Worm (Caenorhabditis elegans) whole organism, L4 larva: ENCODE data around the gene str-249.

Source experiments
- D1046.2 ChIP-seq: fragments of 200-800 bp; sonication (Bioruptor generic); IDR thresholded peaks from 2 replicates; pipeline ENCODE4 v1.3.6; 2022; ENCODE audit warnings: missing genetic modification characterization, missing compliant biosample characterization
- F37D6.2 ChIP-seq: sonication (generic microtip); optimal IDR thresholded peaks from 2 replicates; lab custom pipeline; 2016; ENCODE audit warnings: mild to moderate bottlenecking, missing genetic modification characterization, missing compliant biosample characterization
- R02D3.7 ChIP-seq: fragments of 150-350 bp; sonication (generic microtip); optimal IDR thresholded peaks from 3 replicates; lab custom pipeline; 2014; ENCODE audit warnings: missing biosample characterization, missing genetic modification characterization
- Y105C5A.15 ChIP-seq: fragments of 200-800 bp; sonication (Bioruptor generic); IDR thresholded peaks from 2 replicates; pipeline ENCODE4 v1.3.6; 2022; ENCODE audit warnings: missing genetic modification characterization, missing compliant biosample characterization
- Y5F2A.4 ChIP-seq: fragments of 200-800 bp; sonication (Bioruptor generic); optimal IDR thresholded peaks from 2 replicates; lab custom pipeline; 2018; ENCODE audit warnings: mild to moderate bottlenecking, missing genetic modification characterization, missing compliant biosample characterization
- ZK337.2 ChIP-seq: fragments of 200-800 bp; sonication (Bioruptor generic); IDR thresholded peaks from 2 replicates; pipeline ENCODE4 v1.3.6; 2022; ENCODE audit warnings: missing genetic modification reagents, missing genetic modification characterization, missing compliant biosample characterization
- aly-2 ChIP-seq: sonication (generic microtip); optimal IDR thresholded peaks from 2 replicates; lab custom pipeline; 2018; ENCODE audit warnings: missing biosample characterization, missing genetic modification characterization
- attf-4 ChIP-seq: sonication (generic microtip); optimal IDR thresholded peaks from 3 replicates; lab custom pipeline; 2017; ENCODE audit warnings: missing biosample characterization, missing genetic modification characterization
- ceh-20 ChIP-seq: fragments of 200-800 bp; sonication (Bioruptor generic); IDR thresholded peaks from 2 replicates; pipeline ENCODE4 v1.3.6; 2022; ENCODE audit warnings: missing genetic modification reagents, missing genetic modification characterization, missing compliant biosample characterization
- ceh-32 ChIP-seq: sonication (generic microtip); optimal IDR thresholded peaks from 2 replicates; lab custom pipeline; 2016; ENCODE audit warnings: mild to moderate bottlenecking, missing genetic modification characterization, missing compliant biosample characterization; ENCODE audit not compliant: poor library complexity
- ceh-44 ChIP-seq: fragments of 200-800 bp; sonication (Bioruptor generic); IDR thresholded peaks from 2 replicates; pipeline ENCODE4 v1.3.6; 2022; ENCODE audit warnings: missing genetic modification reagents, missing genetic modification characterization, missing compliant biosample characterization
- ceh-62 ChIP-seq: sonication (generic microtip); optimal IDR thresholded peaks from 2 replicates; lab custom pipeline; 2017; ENCODE audit warnings: missing biosample characterization, missing genetic modification characterization
- daf-16 ChIP-seq, 3 experiments: sonication (generic microtip); optimal IDR thresholded peaks; 2 replicates each; lab custom pipeline; 2016 to 2017; ENCODE audit warnings: missing genetic modification characterization in 3 of 3, missing genetic modification reagents in 3 of 3, mild to moderate bottlenecking in 2 of 3, missing compliant biosample characterization in 2 of 3, missing biosample characterization in 1 of 3, moderate library complexity in 1 of 3
- daf-19 ChIP-seq: fragments of 200-800 bp; sonication (Bioruptor generic); conservative IDR thresholded peaks from 2 replicates; pipeline ENCODE4 v1.3.6; 2022; ENCODE audit warnings: missing genetic modification characterization, missing compliant biosample characterization
- daf-8 ChIP-seq: fragments of 200-800 bp; sonication (Bioruptor generic); IDR thresholded peaks from 2 replicates; pipeline ENCODE4 v1.3.6; 2022; ENCODE audit warnings: missing genetic modification characterization, missing compliant biosample characterization
- dmd-8 ChIP-seq: fragments of 200-800 bp; sonication (Bioruptor generic); IDR thresholded peaks from 2 replicates; pipeline ENCODE4 v1.3.6; 2022; ENCODE audit warnings: missing genetic modification characterization, missing compliant biosample characterization
- dmd-9 ChIP-seq: fragments of 200-800 bp; sonication (Bioruptor generic); IDR thresholded peaks from 2 replicates; pipeline ENCODE4 v1.3.6; 2022; ENCODE audit warnings: missing genetic modification reagents, missing genetic modification characterization, missing compliant biosample characterization
- duxl-1 ChIP-seq: sonication (generic microtip); optimal IDR thresholded peaks from 2 replicates; lab custom pipeline; 2016; ENCODE audit warnings: mild to moderate bottlenecking, missing genetic modification characterization, moderate library complexity, missing compliant biosample characterization; ENCODE audit not compliant: poor library complexity
- dve-1 ChIP-seq: sonication (generic microtip); optimal IDR thresholded peaks from 2 replicates; lab custom pipeline; 2017; ENCODE audit warnings: antibody characterized with exemption, mild to moderate bottlenecking, missing genetic modification characterization, missing compliant biosample characterization; ENCODE audit not compliant: insufficient read depth
- egl-43 ChIP-seq: fragments of 200-800 bp; sonication (Bioruptor generic); IDR thresholded peaks from 2 replicates; pipeline ENCODE4 v1.3.6; 2022; ENCODE audit warnings: missing genetic modification reagents, missing genetic modification characterization, missing compliant biosample characterization
- fkh-10 ChIP-seq: fragments of 150-350 bp; optimal IDR thresholded peaks from 2 replicates; lab custom pipeline; 2014; ENCODE audit warnings: missing biosample characterization, missing genetic modification reagents, missing genetic modification characterization
- hlh-11 ChIP-seq: fragments of 200-800 bp; sonication (Bioruptor generic); optimal IDR thresholded peaks from 2 replicates; lab custom pipeline; 2018; ENCODE audit warnings: mild to moderate bottlenecking, missing genetic modification characterization, missing compliant biosample characterization
- hlh-30 ChIP-seq: sonication (generic microtip); optimal IDR thresholded peaks from 2 replicates; lab custom pipeline; 2017; ENCODE audit warnings: antibody characterized with exemption, mild to moderate bottlenecking, missing genetic modification characterization, missing compliant biosample characterization; ENCODE audit not compliant: insufficient read depth
- hmg-1.1 ChIP-seq: fragments of 200-800 bp; sonication (Bioruptor generic); IDR thresholded peaks from 2 replicates; pipeline ENCODE4 v1.3.6; 2022; ENCODE audit warnings: missing genetic modification reagents, missing genetic modification characterization, missing compliant biosample characterization
- lin-1 ChIP-seq: fragments of 200-800 bp; sonication (Bioruptor generic); IDR thresholded peaks from 2 replicates; pipeline ENCODE4 v1.3.6; 2022; ENCODE audit warnings: missing genetic modification reagents, missing genetic modification characterization, missing compliant biosample characterization
- lin-15B ChIP-seq: fragments of 150-350 bp; sonication (generic microtip); optimal IDR thresholded peaks from 3 replicates; lab custom pipeline; 2014; ENCODE audit warnings: missing biosample characterization, missing genetic modification characterization
- lin-38 ChIP-seq: fragments of 200-800 bp; sonication (Bioruptor generic); IDR thresholded peaks from 2 replicates; pipeline ENCODE4 v1.3.6; 2022; ENCODE audit warnings: missing genetic modification reagents, missing genetic modification characterization, missing compliant biosample characterization
- lsy-2 ChIP-seq, 2 experiments: fragments of 150-350 bp in 1 of 2; sonication (generic microtip) in 1 of 2; optimal IDR thresholded peaks; 2 replicates each; lab custom pipeline; 2014 to 2017; ENCODE audit warnings: missing biosample characterization in 2 of 2, missing genetic modification characterization in 2 of 2
- madf-5 ChIP-seq, 2 experiments: fragments of 200-800 bp; sonication (Bioruptor generic); IDR thresholded peaks; 2 replicates each; pipeline ENCODE4 v1.3.6; 2022; ENCODE audit warnings: missing compliant biosample characterization in 2 of 2, missing genetic modification characterization in 2 of 2
- mdt-29 ChIP-seq: fragments of 200-800 bp; sonication (Bioruptor generic); IDR thresholded peaks from 2 replicates; pipeline ENCODE4 v1.3.6; 2022; ENCODE audit warnings: missing genetic modification reagents, missing genetic modification characterization, missing compliant biosample characterization
- mep-1 ChIP-seq: fragments of 150-350 bp; sonication (generic microtip); optimal IDR thresholded peaks from 3 replicates; lab custom pipeline; 2014; ENCODE audit warnings: missing biosample characterization, missing genetic modification characterization
- mes-2 ChIP-seq: sonication (generic microtip); optimal IDR thresholded peaks from 2 replicates; lab custom pipeline; 2016; ENCODE audit warnings: missing genotype, mild to moderate bottlenecking, missing genetic modification characterization, missing compliant biosample characterization; ENCODE audit not compliant: poor library complexity, severe bottlenecking
- nhr-111 ChIP-seq: fragments of 200-800 bp; sonication (Bioruptor generic); optimal IDR thresholded peaks from 2 replicates; lab custom pipeline; 2018; ENCODE audit warnings: mild to moderate bottlenecking, missing genetic modification characterization, missing compliant biosample characterization
- nhr-237 ChIP-seq: sonication (generic microtip); optimal IDR thresholded peaks from 2 replicates; lab custom pipeline; 2017; ENCODE audit warnings: missing biosample characterization, missing genetic modification characterization
- nhr-28 ChIP-seq: fragments of 150-350 bp; optimal IDR thresholded peaks from 2 replicates; lab custom pipeline; 2014; ENCODE audit warnings: missing biosample characterization, missing genetic modification characterization
- nhr-41 ChIP-seq: fragments of 200-800 bp; sonication (Bioruptor generic); IDR thresholded peaks from 2 replicates; pipeline ENCODE4 v1.3.6; 2022; ENCODE audit warnings: missing genetic modification reagents, missing genetic modification characterization, missing compliant biosample characterization
- nhr-42 ChIP-seq: fragments of 200-800 bp; sonication (Bioruptor generic); IDR thresholded peaks from 2 replicates; pipeline ENCODE4 v1.3.6; 2022; ENCODE audit warnings: missing genetic modification characterization, missing compliant biosample characterization
- nhr-48 ChIP-seq: sonication (generic microtip); optimal IDR thresholded peaks from 2 replicates; lab custom pipeline; 2016; ENCODE audit warnings: mild to moderate bottlenecking, missing genetic modification characterization, missing compliant biosample characterization
- nhr-77 ChIP-seq: fragments of 150-350 bp; optimal IDR thresholded peaks from 2 replicates; lab custom pipeline; 2014; ENCODE audit warnings: missing biosample characterization, missing genetic modification characterization
- rbr-2 ChIP-seq: sonication (generic microtip); optimal IDR thresholded peaks from 2 replicates; lab custom pipeline; 2016; ENCODE audit warnings: missing genotype, missing genetic modification characterization, missing compliant biosample characterization
- sdz-12 ChIP-seq: fragments of 200-800 bp; sonication (Bioruptor generic); optimal IDR thresholded peaks from 2 replicates; lab custom pipeline; 2018; ENCODE audit warnings: mild to moderate bottlenecking, missing genetic modification characterization, missing compliant biosample characterization
- set-16 ChIP-seq: fragments of 200-800 bp; sonication (Bioruptor generic); IDR thresholded peaks from 2 replicates; pipeline ENCODE4 v1.3.6; 2022; ENCODE audit warnings: missing genetic modification reagents, missing genetic modification characterization, missing compliant biosample characterization
- snpc-1.2 ChIP-seq: fragments of 200-800 bp; sonication (Bioruptor generic); IDR thresholded peaks from 2 replicates; pipeline ENCODE4 v1.3.6; 2022; ENCODE audit warnings: missing genetic modification reagents, missing genetic modification characterization, missing compliant biosample characterization
- snpc-4 ChIP-seq: fragments of 150-350 bp; optimal IDR thresholded peaks from 2 replicates; lab custom pipeline; 2014; ENCODE audit warnings: missing biosample characterization, missing genetic modification characterization
- spr-3 ChIP-seq: fragments of 200-800 bp; sonication (Bioruptor generic); optimal IDR thresholded peaks from 2 replicates; lab custom pipeline; 2018; ENCODE audit warnings: mild to moderate bottlenecking, missing genetic modification characterization, missing compliant biosample characterization
- tag-97 ChIP-seq: fragments of 200-800 bp; sonication (Bioruptor generic); IDR thresholded peaks from 2 replicates; pipeline ENCODE4 v1.3.6; 2022; ENCODE audit warnings: missing genetic modification characterization, missing compliant biosample characterization
- tra-1 ChIP-seq: fragments of 200-800 bp; sonication (Bioruptor generic); IDR thresholded peaks from 2 replicates; pipeline ENCODE4 v1.3.6; 2022; ENCODE audit warnings: missing genetic modification reagents, missing genetic modification characterization, missing compliant biosample characterization
- unc-39 ChIP-seq: sonication (generic microtip); optimal IDR thresholded peaks from 2 replicates; lab custom pipeline; 2017; ENCODE audit warnings: missing biosample characterization, missing genetic modification characterization
- zag-1 ChIP-seq: fragments of 150-350 bp; optimal IDR thresholded peaks from 2 replicates; lab custom pipeline; 2014; ENCODE audit warnings: missing biosample characterization, missing genetic modification characterization
- zfp-2 ChIP-seq: sonication (generic microtip); optimal IDR thresholded peaks from 2 replicates; lab custom pipeline; 2016; ENCODE audit warnings: mild to moderate bottlenecking, missing genetic modification characterization, missing compliant biosample characterization
- ztf-7 ChIP-seq: fragments of 150-350 bp; optimal IDR thresholded peaks from 2 replicates; lab custom pipeline; 2014; ENCODE audit warnings: missing biosample characterization, missing genetic modification characterization

The str-249 gene

ce11 chrIV:7147722-7148121 lies 38.9 kb downstream of the str-249 start:
- TF ChIP-seq D1046.2 (GFP tag; lab: Robert Waterston, UW) (no peak), nhr-42 (GFP tag; lab: Robert Waterston, UW) (no peak), snpc-1.2 (GFP tag; lab: Robert Waterston, UW) (no peak), hlh-11 (peak; percentile 69), ceh-44 (no peak), ztf-7 (no peak), ceh-20 (GFP tag; lab: Robert Waterston, UW) (no peak), rbr-2 (peak; percentile 13), fkh-10 (GFP tag; lab: Kevin White, UChicago) (peak; percentile 15), zag-1 (tag; lab: Kevin White, UChicago) (no peak), attf-4 (tag; lab: Kevin White, UChicago) (no peak), daf-8 (GFP tag; lab: Robert Waterston, UW) (no peak), mep-1 (tag; lab: Kevin White, UChicago) (peak; percentile 38), hmg-1.1 (GFP tag; lab: Robert Waterston, UW) (no peak), nhr-237 (tag; lab: Kevin White, UChicago) (no peak), R02D3.7 (tag; lab: Kevin White, UChicago) (no peak), lin-15B (tag; lab: Kevin White, UChicago) (no peak), nhr-77 (tag; lab: Kevin White, UChicago) (peak; percentile 6), sdz-12 (GFP tag; lab: Kevin White, UChicago) (no peak), tag-97 (no peak), madf-5 (GFP tag; IDR thresholded peaks at IDR 0.05; lab: Robert Waterston, UW) (no peak), nhr-111 (no peak), dmd-9 (GFP tag; lab: Robert Waterston, UW) (no peak), duxl-1 (no peak), lin-38 (GFP tag; lab: Robert Waterston, UW) (peak; percentile 29; the same call in 1 of the 2 replicates), snpc-4 (tag; lab: Kevin White, UChicago) (no peak), mdt-29 (GFP tag; lab: Robert Waterston, UW) (no peak), dve-1 (tag; lab: Kevin White, UChicago) (peak; percentile 25), nhr-41 (GFP tag; lab: Robert Waterston, UW) (no peak), ZK337.2 (GFP tag; lab: Robert Waterston, UW) (no peak), lsy-2 (tag; optimal IDR thresholded peaks at IDR 0.05; lab: Kevin White, UChicago) (peak in 1 of 2 experiments; percentile 64), hlh-30 (peak; percentile 73), nhr-28 (tag; lab: Kevin White, UChicago) (peak; percentile 57), aly-2 (tag; lab: Kevin White, UChicago) (no peak), mes-2 (tag; lab: Kevin White, UChicago) (peak; percentile 6), zfp-2 (tag; lab: Kevin White, UChicago) (no peak), egl-43 (GFP tag; lab: Robert Waterston, UW) (no peak), Y105C5A.15 (GFP tag; lab: Robert Waterston, UW) (no peak), F37D6.2 (tag; lab: Kevin White, UChicago) (no peak), daf-16 (GFP tag; optimal IDR thresholded peaks at IDR 0.05; lab: Kevin White, UChicago) (no peak), daf-16 (tag; optimal IDR thresholded peaks at IDR 0.05; lab: Kevin White, UChicago) (peak; percentile 75)

ce11 chrIV:7144670-7145257 lies 41.9 kb downstream of the str-249 start, which contains the start of gene hecd-1:
TSS of gene hecd-1 (minus strand) at chrIV:7144720.
- TF ChIP-seq zag-1 (tag; lab: Kevin White, UChicago) = no peak
- TF ChIP-seq set-16 (GFP tag; lab: Robert Waterston, UW) = no peak
- TF ChIP-seq nhr-48 (tag; lab: Kevin White, UChicago) = no peak
- no peak for TF ChIP-seq tra-1 (GFP tag; lab: Robert Waterston, UW)
- TF ChIP-seq sdz-12 (GFP tag; lab: Kevin White, UChicago) = no peak
- TF ChIP-seq ceh-32 (tag; lab: Kevin White, UChicago) = no peak
- TF ChIP-seq mep-1 (tag; lab: Kevin White, UChicago) = peak; percentile 23
- no peak for TF ChIP-seq ceh-62 (tag; lab: Kevin White, UChicago)
- TF ChIP-seq dmd-8 = no peak
- no peak for TF ChIP-seq daf-19 (GFP tag; lab: Robert Waterston, UW)
- TF ChIP-seq lin-1 (GFP tag; lab: Robert Waterston, UW) = no peak
- TF ChIP-seq madf-5 (GFP tag; IDR thresholded peaks at IDR 0.05; lab: Robert Waterston, UW) = no peak
- TF ChIP-seq hlh-11 = peak; percentile 14
- TF ChIP-seq spr-3 = no peak
- TF ChIP-seq unc-39 = no peak
- TF ChIP-seq Y5F2A.4 (GFP tag; lab: Kevin White, UChicago) = no peak
- no peak for TF ChIP-seq daf-8 (GFP tag; lab: Robert Waterston, UW)
